Fruit fly (Drosophila melanogaster): ENCODE measurements around the gene CG2993.

dm6 chr3R:7771656-7772055, 38.2 kb downstream of the CG2993 start, which contains the start of gene CG11286:
- TF ChIP-seq insv (optimal IDR thresholded peaks at IDR 0.05) (no peak), Myc (optimal IDR thresholded peaks at IDR 0.05) (no peak)

Data from Kc167 (cell line).